Fruit fly (Drosophila melanogaster) whole organism, embryonic: ENCODE results near the gene CG34125.
A peak's percentile ranks its signal among the peaks of the same experiment; 100 is the strongest.

Experiments
- Antp ChIP-seq: fragments of 200-800 bp; sonication (Bioruptor generic); optimal IDR thresholded peaks from 3 replicates; lab custom pipeline; 2016; ENCODE audit warnings: missing biosample characterization, missing genetic modification characterization
- CG10462 ChIP-seq: fragments of 200-800 bp; sonication (Bioruptor generic); optimal IDR thresholded peaks from 2 replicates; lab custom pipeline; 2016; ENCODE audit warnings: missing biosample characterization, missing genetic modification characterization
- CG12071 ChIP-seq: fragments of 200-800 bp; sonication (Bioruptor generic); optimal IDR thresholded peaks from 3 replicates; lab custom pipeline; 2018; ENCODE audit warnings: missing biosample characterization, mild to moderate bottlenecking, missing genetic modification characterization
- CG12104 ChIP-seq: fragments of 200-800 bp; sonication (Bioruptor generic); optimal IDR thresholded peaks from 3 replicates; lab custom pipeline; 2016; ENCODE audit warnings: missing biosample characterization, missing genetic modification characterization
- CG12299 ChIP-seq: fragments of 200-800 bp; sonication (Bioruptor generic); optimal IDR thresholded peaks from 2 replicates; lab custom pipeline; 2018; ENCODE audit warnings: missing biosample characterization, mild to moderate bottlenecking, missing genetic modification characterization
- CG12942 ChIP-seq: fragments of 200-800 bp; sonication (Bioruptor generic); optimal IDR thresholded peaks from 3 replicates; lab custom pipeline; 2016; ENCODE audit warnings: missing biosample characterization, missing genetic modification characterization
- CG13296 ChIP-seq: fragments of 200-800 bp; sonication (Bioruptor generic); optimal IDR thresholded peaks from 3 replicates; lab custom pipeline; 2018; ENCODE audit warnings: missing biosample characterization, mild to moderate bottlenecking, missing genetic modification characterization
- CG13424 ChIP-seq: fragments of 200-800 bp; sonication (Bioruptor generic); optimal IDR thresholded peaks from 2 replicates; lab custom pipeline; 2019; ENCODE audit warnings: missing biosample characterization, mild to moderate bottlenecking, missing genetic modification characterization, moderate library complexity
- CG15514 ChIP-seq: fragments of 200-800 bp; sonication (Bioruptor generic); optimal IDR thresholded peaks from 3 replicates; lab custom pipeline; 2017; ENCODE audit warnings: missing biosample characterization, missing genetic modification characterization, mild to moderate bottlenecking, moderate library complexity, missing genetic modification reagents
- CG15696 ChIP-seq: fragments of 200-800 bp; sonication (Bioruptor generic); optimal IDR thresholded peaks from 2 replicates; lab custom pipeline; 2019; ENCODE audit warnings: missing biosample characterization, mild to moderate bottlenecking, missing genetic modification characterization, moderate library complexity
- CG18011 ChIP-seq: fragments of 200-800 bp; sonication (Bioruptor generic); optimal IDR thresholded peaks from 2 replicates; lab custom pipeline; 2017; ENCODE audit warnings: missing biosample characterization, missing genetic modification characterization, mild to moderate bottlenecking, moderate library complexity, missing genotype
- CG31224 ChIP-seq: fragments of 200-800 bp; sonication (Bioruptor generic); IDR thresholded peaks from 2 replicates; pipeline ENCODE4 v1.3.6; 2022; ENCODE audit warnings: missing biosample characterization, missing genetic modification characterization
- CG3281 ChIP-seq: fragments of 200-800 bp; sonication (Bioruptor generic); optimal IDR thresholded peaks from 3 replicates; lab custom pipeline; 2017; ENCODE audit warnings: missing biosample characterization, mild to moderate bottlenecking, missing genetic modification characterization
- CG34422 ChIP-seq: fragments of 200-800 bp; sonication (Bioruptor generic); IDR thresholded peaks from 3 replicates; pipeline ENCODE4 v1.3.6; 2022; ENCODE audit warnings: missing biosample characterization, missing genetic modification characterization
- CG3847 ChIP-seq: fragments of 200-800 bp; sonication (Bioruptor generic); IDR thresholded peaks from 2 replicates; pipeline ENCODE4 v1.3.6; 2022; ENCODE audit warnings: missing biosample characterization, missing genetic modification characterization
- CG4424 ChIP-seq: fragments of 200-800 bp; sonication (Bioruptor generic); optimal IDR thresholded peaks from 3 replicates; lab custom pipeline; 2016; ENCODE audit warnings: missing biosample characterization, missing genetic modification characterization
- CG4617 ChIP-seq: fragments of 200-800 bp; sonication (Bioruptor generic); optimal IDR thresholded peaks from 3 replicates; lab custom pipeline; 2016; ENCODE audit warnings: missing biosample characterization, missing genetic modification characterization, borderline replicate concordance
- CG7839 ChIP-seq: fragments of 200-800 bp; sonication (Bioruptor generic); optimal IDR thresholded peaks from 3 replicates; lab custom pipeline; 2018; ENCODE audit warnings: missing biosample characterization, mild to moderate bottlenecking, missing genetic modification characterization, moderate library complexity
- CG7987 ChIP-seq: fragments of 200-800 bp; sonication (Bioruptor generic); optimal IDR thresholded peaks from 2 replicates; lab custom pipeline; 2018; ENCODE audit warnings: missing biosample characterization, mild to moderate bottlenecking, missing genetic modification characterization, moderate library complexity
- CG9609 ChIP-seq: fragments of 200-800 bp; sonication (Bioruptor generic); optimal IDR thresholded peaks from 3 replicates; lab custom pipeline; 2016; ENCODE audit warnings: missing biosample characterization, missing genetic modification characterization
- CoRest ChIP-seq: fragments of 200-800 bp; sonication (Bioruptor generic); optimal IDR thresholded peaks from 3 replicates; lab custom pipeline; 2018; ENCODE audit warnings: missing biosample characterization, mild to moderate bottlenecking, missing genetic modification characterization, moderate library complexity
- D ChIP-seq, 2 experiments: fragments of 200-800 bp in 1 of 2; fragments of >200 bp in 1 of 2; sonication (Bioruptor generic) in 1 of 2; optimal IDR thresholded peaks; 2 replicates in 1 of 2; 3 replicates in 1 of 2; lab custom pipeline; 2017; ENCODE audit warnings: mild to moderate bottlenecking in 1 of 2, missing biosample characterization in 1 of 2, missing genetic modification characterization in 1 of 2, missing genetic modification reagents in 1 of 2
- D19A ChIP-seq: fragments of 200-800 bp; optimal IDR thresholded peaks from 3 replicates; lab custom pipeline; 2019; ENCODE audit warnings: missing biosample characterization, mild to moderate bottlenecking, missing genetic modification characterization, moderate library complexity
- Eip74EF ChIP-seq, 2 experiments: fragments of 200-800 bp in 1 of 2; fragments of >200 bp in 1 of 2; sonication (Bioruptor generic) in 1 of 2; optimal IDR thresholded peaks; 2 replicates each; lab custom pipeline; 2017 to 2019; ENCODE audit warnings: missing biosample characterization in 2 of 2, missing genetic modification characterization in 2 of 2, mild to moderate bottlenecking in 1 of 2, moderate library complexity in 1 of 2
- Hr78 ChIP-seq, 2 experiments: fragments of 200-800 bp in 1 of 2; fragments of >200 bp in 1 of 2; sonication (Bioruptor generic) in 1 of 2; optimal IDR thresholded peaks; 2 replicates each; lab custom pipeline; 2017 to 2019; ENCODE audit warnings: missing biosample characterization in 2 of 2, missing genetic modification characterization in 2 of 2, mild to moderate bottlenecking in 1 of 2, moderate library complexity in 1 of 2
- MESR4 ChIP-seq: fragments of 200-800 bp; sonication (Bioruptor generic); optimal IDR thresholded peaks from 2 replicates; lab custom pipeline; 2018; ENCODE audit warnings: missing biosample characterization, mild to moderate bottlenecking, missing genetic modification characterization, moderate library complexity
- NC2β ChIP-seq: fragments of 200-800 bp; sonication (Bioruptor generic); optimal IDR thresholded peaks from 2 replicates; lab custom pipeline; 2016; ENCODE audit warnings: missing biosample characterization, missing genetic modification characterization
- Scr ChIP-seq: fragments of 200-800 bp; sonication (Bioruptor generic); IDR thresholded peaks from 2 replicates; pipeline ENCODE4 v1.3.6; 2022; ENCODE audit warnings: missing biosample characterization, missing genetic modification characterization; ENCODE audit not compliant: partially characterized antibody
- Stat92E ChIP-seq, 3 experiments: fragments of >200 bp in 2 of 3; fragments of 200-800 bp in 1 of 3; sonication (Bioruptor generic) in 1 of 3; optimal IDR thresholded peaks; 2 replicates each; lab custom pipeline; 2017 to 2019; ENCODE audit warnings: missing biosample characterization in 3 of 3, missing genetic modification characterization in 3 of 3, mild to moderate bottlenecking in 1 of 3, moderate library complexity in 1 of 3
- ara ChIP-seq: fragments of 200-800 bp; sonication (Bioruptor generic); IDR thresholded peaks from 2 replicates; pipeline ENCODE4 v1.3.6; 2022; ENCODE audit warnings: missing biosample characterization, missing genetic modification characterization
- ash1 ChIP-seq: fragments of 200-800 bp; sonication (Bioruptor generic); optimal IDR thresholded peaks from 2 replicates; lab custom pipeline; 2018; ENCODE audit warnings: missing biosample characterization, mild to moderate bottlenecking, missing genetic modification characterization
- ato ChIP-seq: fragments of 200-800 bp; sonication (Bioruptor generic); IDR thresholded peaks from 2 replicates; pipeline ENCODE4 v1.3.6; 2022; ENCODE audit warnings: missing biosample characterization, missing genetic modification characterization; ENCODE audit not compliant: partially characterized antibody
- croc ChIP-seq: fragments of 200-800 bp; sonication (Bioruptor generic); conservative IDR thresholded peaks from 3 replicates; pipeline ENCODE4 v1.3.6; 2022; ENCODE audit warnings: missing biosample characterization, missing genetic modification characterization
- cwo ChIP-seq: fragments of 200-800 bp; sonication (Bioruptor generic); optimal IDR thresholded peaks from 3 replicates; lab custom pipeline; 2017; ENCODE audit warnings: missing biosample characterization, missing genetic modification characterization, mild to moderate bottlenecking, moderate library complexity, missing genetic modification reagents
- eve ChIP-seq, 2 experiments: fragments of >200 bp; optimal IDR thresholded peaks; 2 replicates each; lab custom pipeline; 2017; ENCODE audit warnings: missing biosample characterization in 2 of 2, missing genetic modification characterization in 2 of 2
- hb ChIP-seq: fragments of 200-800 bp; sonication (Bioruptor generic); IDR thresholded peaks from 3 replicates; pipeline ENCODE4 v1.3.6; 2022; ENCODE audit warnings: missing biosample characterization, missing genetic modification characterization; ENCODE audit not compliant: partially characterized antibody
- insv ChIP-seq, 2 experiments: fragments of 200-800 bp; sonication (Bioruptor generic); optimal IDR thresholded peaks; 3 replicates each; lab custom pipeline; 2016 to 2018; ENCODE audit warnings: missing biosample characterization in 2 of 2, missing genetic modification characterization in 2 of 2
- lbe ChIP-seq: fragments of 200-800 bp; sonication (Bioruptor generic); optimal IDR thresholded peaks from 2 replicates; lab custom pipeline; 2016; ENCODE audit warnings: missing biosample characterization, mild to moderate bottlenecking, missing genetic modification characterization
- mam ChIP-seq: fragments of 200-800 bp; sonication (Bioruptor generic); optimal IDR thresholded peaks from 3 replicates; lab custom pipeline; 2016; ENCODE audit warnings: missing biosample characterization, missing genetic modification characterization
- nerfin-1 ChIP-seq: fragments of 200-800 bp; sonication (Bioruptor generic); optimal IDR thresholded peaks from 3 replicates; lab custom pipeline; 2019; ENCODE audit warnings: missing biosample characterization, mild to moderate bottlenecking, missing genetic modification characterization, moderate library complexity
- nerfin-2 ChIP-seq: fragments of 200-800 bp; sonication (Bioruptor generic); IDR thresholded peaks from 2 replicates; pipeline ENCODE4 v1.3.6; 2022; ENCODE audit warnings: missing biosample characterization, missing genetic modification characterization; ENCODE audit not compliant: partially characterized antibody
- org-1 ChIP-seq: fragments of 200-800 bp; sonication (Bioruptor generic); optimal IDR thresholded peaks from 2 replicates; lab custom pipeline; 2017; ENCODE audit warnings: missing biosample characterization, missing genetic modification characterization
- pfk ChIP-seq: fragments of 200-800 bp; sonication (Bioruptor generic); optimal IDR thresholded peaks from 2 replicates; lab custom pipeline; 2018; ENCODE audit warnings: missing biosample characterization, mild to moderate bottlenecking, missing genetic modification characterization, moderate library complexity
- ranshi ChIP-seq: fragments of 200-800 bp; sonication (Bioruptor generic); IDR thresholded peaks from 2 replicates; pipeline ENCODE4 v1.3.6; 2022; ENCODE audit warnings: missing biosample characterization, missing genetic modification characterization
- repo ChIP-seq: fragments of 200-800 bp; sonication (Bioruptor generic); optimal IDR thresholded peaks from 2 replicates; lab custom pipeline; 2016; ENCODE audit warnings: missing biosample characterization, missing genetic modification characterization
- sob ChIP-seq: fragments of 200-800 bp; sonication (Bioruptor generic); IDR thresholded peaks from 2 replicates; pipeline ENCODE4 v1.3.6; 2022; ENCODE audit warnings: missing biosample characterization, missing genetic modification characterization
- tap ChIP-seq: fragments of 200-800 bp; optimal IDR thresholded peaks from 3 replicates; lab custom pipeline; 2019; ENCODE audit warnings: missing biosample characterization, mild to moderate bottlenecking, missing genetic modification characterization, moderate library complexity

The CG34125 gene

DNA sequence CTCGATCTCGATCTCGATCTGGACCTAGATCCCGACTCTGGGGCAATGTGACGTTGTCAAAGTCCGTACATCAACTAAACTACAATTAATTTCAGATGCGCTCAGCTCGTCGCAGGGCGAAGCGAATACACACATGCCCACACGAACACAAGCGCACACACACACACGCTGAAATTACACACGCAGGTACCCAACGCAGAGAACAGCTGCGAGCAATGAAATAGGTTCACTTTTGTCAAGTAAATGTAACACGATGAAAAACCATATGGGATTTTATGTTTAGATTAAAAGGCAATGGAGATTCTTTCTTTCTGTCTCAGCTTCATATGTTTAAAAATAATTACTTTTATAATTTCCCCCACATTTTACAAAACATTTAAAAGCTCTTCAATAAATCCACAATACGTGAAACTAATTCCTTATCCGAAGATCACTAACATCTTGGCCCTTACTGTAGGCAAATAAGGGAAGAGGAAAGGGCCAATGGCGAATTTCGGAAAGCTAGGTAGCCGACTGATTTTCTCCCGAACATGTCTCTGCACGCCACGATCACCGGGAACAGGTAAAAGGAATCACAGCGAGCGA is 34.9 kb downstream of the CG34125 start (continued):
- TF ChIP-seq repo (peak; percentile 14), ara (GFP tag; lab: Robert Waterston, UW) (peak; percentile 80), nerfin-2 (GFP tag; lab: Robert Waterston, UW) (no peak), CG31224 (peak; percentile 70), ato (GFP tag; lab: Robert Waterston, UW) (no peak), D19A (tag; lab: Kevin White, UChicago) (peak; percentile 74), MESR4 (peak; percentile 11), CG12942 (GFP tag; lab: Kevin White, UChicago) (peak; percentile 54), CG12071 (GFP tag; lab: Kevin White, UChicago) (peak; percentile 59), Eip74EF (GFP tag; optimal IDR thresholded peaks at IDR 0.05; lab: Kevin White, UChicago) (peak in 1 of 2 experiments; percentile 75), Stat92E (GFP tag; optimal IDR thresholded peaks at IDR 0.05; lab: Kevin White, UChicago) (peak in 1 of 3 experiments; percentile 57), Hr78 (GFP tag; optimal IDR thresholded peaks at IDR 0.05; lab: Kevin White, UChicago) (peak in 1 of 2 experiments; percentile 60), pfk (peak; percentile 32), CG4617 (GFP tag; lab: Kevin White, UChicago) (peak; percentile 34), Antp (GFP tag; lab: Kevin White, UChicago) (peak; percentile 75), CG18011 (peak; percentile 45), lbe (GFP tag; lab: Kevin White, UChicago) (peak; percentile 86), mam (peak; percentile 70), CG34422 (GFP tag; lab: Robert Waterston, UW) (peak; percentile 75; the same call in 2 of the 3 replicates), NC2β (GFP tag; lab: Kevin White, UChicago) (peak; percentile 86), CG15514 (GFP tag; lab: Kevin White, UChicago) (peak; percentile 67), sob (GFP tag; lab: Robert Waterston, UW) (peak; percentile 75), croc (GFP tag; lab: Robert Waterston, UW) (peak; percentile 75), CG7987 (GFP tag; lab: Kevin White, UChicago) (peak; percentile 24), CG9609 (peak; percentile 84), cwo (GFP tag; lab: Kevin White, UChicago) (peak; percentile 74), ranshi (GFP tag; lab: Robert Waterston, UW) (peak; percentile 72; the same call in 1 of the 2 replicates), CG4424 (GFP tag; lab: Kevin White, UChicago) (peak; percentile 75), CG15696 (peak; percentile 95), CG12104 (GFP tag; lab: Kevin White, UChicago) (peak; percentile 73), Scr (GFP tag; lab: Robert Waterston, UW) (no peak), CG3281 (GFP tag; lab: Kevin White, UChicago) (peak; percentile 88), CG10462 (peak; percentile 69), CoRest (tag; lab: Kevin White, UChicago) (peak; percentile 88), CG3847 (GFP tag; lab: Robert Waterston, UW) (peak; percentile 81), D (optimal IDR thresholded peaks at IDR 0.05; lab: Kevin White, UChicago) (no peak), D (GFP tag; optimal IDR thresholded peaks at IDR 0.05; lab: Kevin White, UChicago) (peak; percentile 78), insv (GFP tag; optimal IDR thresholded peaks at IDR 0.05; lab: Kevin White, UChicago) (peak in 1 of 2 experiments; percentile 47), tap (tag; lab: Kevin White, UChicago) (peak; percentile 75), CG7839 (tag; lab: Kevin White, UChicago) (peak; percentile 88), ash1 (GFP tag; lab: Kevin White, UChicago) (no peak), CG13424 (tag; lab: Kevin White, UChicago) (peak; percentile 92), org-1 (GFP tag; lab: Kevin White, UChicago) (peak; percentile 78), eve (GFP tag; optimal IDR thresholded peaks at IDR 0.05; lab: Kevin White, UChicago) (peak in 1 of 2 experiments; percentile 85), CG12299 (tag; lab: Kevin White, UChicago) (peak; percentile 78), nerfin-1 (tag; lab: Kevin White, UChicago) (peak; percentile 75), hb (GFP tag; lab: Robert Waterston, UW) (no peak), CG13296 (peak; percentile 81)
